Worm (Caenorhabditis elegans) whole organism, L1 larva: ENCODE results near the gene sups-1.

Source experiments
- C04F5.9 ChIP-seq: sonication (generic microtip); optimal IDR thresholded peaks from 2 replicates; lab custom pipeline; 2016; ENCODE audit warnings: missing genetic modification characterization, missing compliant biosample characterization
- C16A3.4 ChIP-seq: fragments of 150-350 bp; optimal IDR thresholded peaks from 2 replicates; lab custom pipeline; 2014; ENCODE audit warnings: missing biosample characterization, missing genetic modification characterization
- Y116A8C.19 ChIP-seq: sonication (generic microtip); optimal IDR thresholded peaks from 2 replicates; lab custom pipeline; 2016; ENCODE audit warnings: missing compliant biosample characterization, missing genetic modification characterization, borderline replicate concordance
- aha-1 ChIP-seq: fragments of 150-350 bp; optimal IDR thresholded peaks from 2 replicates; lab custom pipeline; 2014; ENCODE audit warnings: missing biosample characterization, missing genetic modification characterization
- alr-1 ChIP-seq: fragments of 200-800 bp; sonication (Bioruptor generic); optimal IDR thresholded peaks from 2 replicates; lab custom pipeline; 2018; ENCODE audit warnings: borderline replicate concordance, mild to moderate bottlenecking, missing genetic modification characterization, missing compliant biosample characterization
- aly-2 ChIP-seq: fragments of 150-350 bp; optimal IDR thresholded peaks from 2 replicates; lab custom pipeline; 2014; ENCODE audit warnings: missing biosample characterization, missing genetic modification characterization
- ama-1 ChIP-seq: fragments of 150-350 bp; optimal IDR thresholded peaks from 2 replicates; lab custom pipeline; 2014
- ceh-63 ChIP-seq: fragments of 200-800 bp; sonication (Bioruptor generic); optimal IDR thresholded peaks from 2 replicates; lab custom pipeline; 2018; ENCODE audit warnings: mild to moderate bottlenecking, missing genetic modification characterization, missing compliant biosample characterization
- ceh-8 ChIP-seq: fragments of 200-800 bp; sonication (Bioruptor generic); optimal IDR thresholded peaks from 2 replicates; lab custom pipeline; 2018; ENCODE audit warnings: mild to moderate bottlenecking, missing genetic modification characterization, moderate library complexity, missing compliant biosample characterization
- ceh-82 ChIP-seq, 3 experiments: fragments of 150-350 bp in 1 of 3; sonication (generic microtip) in 2 of 3; optimal IDR thresholded peaks; 2 replicates each; lab custom pipeline; 2014 to 2017; ENCODE audit warnings: missing biosample characterization in 3 of 3, missing genetic modification characterization in 3 of 3
- ceh-88 ChIP-seq: fragments of 200-800 bp; sonication (Bioruptor generic); IDR thresholded peaks from 2 replicates; pipeline ENCODE4 v1.3.6; 2022; ENCODE audit warnings: missing genetic modification characterization, missing compliant biosample characterization
- ceh-90 ChIP-seq: sonication (generic microtip); optimal IDR thresholded peaks from 2 replicates; lab custom pipeline; 2016; ENCODE audit warnings: missing genetic modification characterization, missing compliant biosample characterization
- ces-1 ChIP-seq: fragments of 150-350 bp; optimal IDR thresholded peaks from 2 replicates; lab custom pipeline; 2014; ENCODE audit warnings: missing biosample characterization, missing genetic modification reagents, missing genetic modification characterization
- dpl-1 ChIP-seq, 3 experiments: fragments of 150-350 bp in 2 of 3; sonication (generic microtip) in 1 of 3; optimal IDR thresholded peaks; 2 replicates each; lab custom pipeline; 2014 to 2017; ENCODE audit warnings: missing biosample characterization in 3 of 3, missing genetic modification characterization in 3 of 3, missing genetic modification reagents in 3 of 3
- dsc-1 ChIP-seq: sonication (generic microtip); optimal IDR thresholded peaks from 2 replicates; lab custom pipeline; 2016; ENCODE audit warnings: mild to moderate bottlenecking, missing genetic modification characterization, missing compliant biosample characterization
- efl-3 ChIP-seq: fragments of 200-800 bp; sonication (Bioruptor generic); optimal IDR thresholded peaks from 2 replicates; lab custom pipeline; 2018; ENCODE audit warnings: mild to moderate bottlenecking, missing genetic modification characterization, missing compliant biosample characterization
- egl-27 ChIP-seq, 2 experiments: fragments of 150-350 bp in 1 of 2; sonication (generic microtip); optimal IDR thresholded peaks; 3 replicates each; lab custom pipeline; 2017 to 2018; ENCODE audit warnings: missing biosample characterization in 2 of 2, missing genetic modification characterization in 2 of 2, missing genetic modification reagents in 2 of 2
- elt-2 ChIP-seq: sonication (generic microtip); optimal IDR thresholded peaks from 2 replicates; lab custom pipeline; 2016; ENCODE audit warnings: missing genetic modification characterization, mild to moderate bottlenecking, inconsistent platforms, missing compliant biosample characterization, missing genetic modification reagents
- elt-3 ChIP-seq, 6 experiments: fragments of 150-350 bp in 1 of 6; sonication (generic microtip); optimal IDR thresholded peaks; 2 replicates each; lab custom pipeline; 2017 to 2018; ENCODE audit warnings: missing biosample characterization in 6 of 6, missing genetic modification characterization in 6 of 6, inconsistent platforms in 1 of 6
- fkh-10 ChIP-seq: sonication (generic microtip); optimal IDR thresholded peaks from 2 replicates; lab custom pipeline; 2017; ENCODE audit warnings: missing biosample characterization, missing genetic modification reagents, missing genetic modification characterization
- fkh-8 ChIP-seq: sonication (generic microtip); optimal IDR thresholded peaks from 2 replicates; lab custom pipeline; 2016; ENCODE audit warnings: mild to moderate bottlenecking, missing genetic modification characterization, missing compliant biosample characterization
- fos-1 ChIP-seq: fragments of 150-350 bp; optimal IDR thresholded peaks from 2 replicates; lab custom pipeline; 2014; ENCODE audit warnings: missing biosample characterization, missing genetic modification characterization
- hlh-17 ChIP-seq: fragments of 200-800 bp; sonication (Bioruptor generic); optimal IDR thresholded peaks from 2 replicates; lab custom pipeline; 2018; ENCODE audit warnings: missing genetic modification characterization, mild to moderate bottlenecking, missing compliant biosample characterization, moderate library complexity, borderline replicate concordance
- jun-1 ChIP-seq: fragments of 150-350 bp; optimal IDR thresholded peaks from 2 replicates; lab custom pipeline; 2014; ENCODE audit warnings: missing biosample characterization, missing genetic modification reagents, missing genetic modification characterization
- lin-13 ChIP-seq: fragments of 150-350 bp; optimal IDR thresholded peaks from 2 replicates; lab custom pipeline; 2014; ENCODE audit warnings: missing biosample characterization, missing genetic modification reagents, missing genetic modification characterization
- lin-14 ChIP-seq: fragments of 200-800 bp; sonication (Bioruptor generic); optimal IDR thresholded peaks from 2 replicates; lab custom pipeline; 2018; ENCODE audit warnings: mild to moderate bottlenecking, missing genetic modification characterization, moderate library complexity, missing compliant biosample characterization
- lin-15B ChIP-seq: fragments of 150-350 bp; sonication (generic microtip); optimal IDR thresholded peaks from 3 replicates; lab custom pipeline; 2014; ENCODE audit warnings: missing biosample characterization, missing genetic modification characterization
- lir-3 ChIP-seq: sonication (generic microtip); optimal IDR thresholded peaks from 2 replicates; lab custom pipeline; 2016; ENCODE audit warnings: mild to moderate bottlenecking, missing genetic modification characterization, moderate library complexity, missing compliant biosample characterization; ENCODE audit not compliant: poor library complexity
- mdl-1 ChIP-seq, 2 experiments: fragments of 150-350 bp; optimal IDR thresholded peaks; 2 replicates each; lab custom pipeline; 2014 to 2017; ENCODE audit warnings: missing biosample characterization in 2 of 2, missing genetic modification characterization in 2 of 2, inconsistent platforms in 1 of 2
- nhr-237 ChIP-seq: fragments of 150-350 bp; optimal IDR thresholded peaks from 2 replicates; lab custom pipeline; 2014; ENCODE audit warnings: missing biosample characterization, missing genetic modification characterization
- nhr-28 ChIP-seq: fragments of 150-350 bp; optimal IDR thresholded peaks from 2 replicates; lab custom pipeline; 2014; ENCODE audit warnings: missing biosample characterization, missing genetic modification characterization
- nhr-47 ChIP-seq: sonication (generic microtip); optimal IDR thresholded peaks from 2 replicates; lab custom pipeline; 2016; ENCODE audit warnings: mild to moderate bottlenecking, missing genetic modification characterization, moderate library complexity, missing compliant biosample characterization
- nhr-76 ChIP-seq: sonication (generic microtip); optimal IDR thresholded peaks from 2 replicates; lab custom pipeline; 2017; ENCODE audit warnings: missing biosample characterization, missing genetic modification characterization
- nhr-85 ChIP-seq: sonication (generic microtip); peaks from one replicate; lab custom pipeline; 2016; ENCODE audit warnings: missing genetic modification characterization, inconsistent platforms, missing compliant biosample characterization
- nhr-90 ChIP-seq: sonication (generic microtip); optimal IDR thresholded peaks from 2 replicates; lab custom pipeline; 2016; ENCODE audit warnings: mild to moderate bottlenecking, missing genetic modification characterization, missing compliant biosample characterization; ENCODE audit not compliant: poor library complexity
- pag-3 ChIP-seq: sonication (generic microtip); optimal IDR thresholded peaks from 2 replicates; lab custom pipeline; 2017; ENCODE audit warnings: missing genetic modification characterization, mild to moderate bottlenecking, missing compliant biosample characterization, antibody characterized with exemption, borderline replicate concordance; ENCODE audit not compliant: insufficient read depth
- pax-3 ChIP-seq: fragments of 200-800 bp; sonication (Bioruptor generic); optimal IDR thresholded peaks from 2 replicates; lab custom pipeline; 2018; ENCODE audit warnings: mild to moderate bottlenecking, missing genetic modification characterization, moderate library complexity, missing compliant biosample characterization
- pqm-1 ChIP-seq: sonication (generic microtip); optimal IDR thresholded peaks from 3 replicates; lab custom pipeline; 2017; ENCODE audit warnings: missing biosample characterization, missing genetic modification characterization
- rnt-1 ChIP-seq: sonication (generic microtip); optimal IDR thresholded peaks from 2 replicates; lab custom pipeline; 2016; ENCODE audit warnings: mild to moderate bottlenecking, missing genetic modification characterization, moderate library complexity, missing compliant biosample characterization
- skn-1 ChIP-seq: fragments of 150-350 bp; optimal IDR thresholded peaks from 2 replicates; lab custom pipeline; 2014; ENCODE audit warnings: missing biosample characterization, missing genetic modification characterization
- snpc-4 ChIP-seq: fragments of 150-350 bp; optimal IDR thresholded peaks from 2 replicates; lab custom pipeline; 2014; ENCODE audit warnings: missing biosample characterization, missing genetic modification characterization
- snu-23 ChIP-seq: sonication (generic microtip); optimal IDR thresholded peaks from 2 replicates; lab custom pipeline; 2016; ENCODE audit warnings: missing genetic modification characterization, missing compliant biosample characterization
- sox-4 ChIP-seq: sonication (generic microtip); optimal IDR thresholded peaks from 2 replicates; lab custom pipeline; 2016; ENCODE audit warnings: missing genetic modification characterization, missing compliant biosample characterization
- sup-37 ChIP-seq: fragments of 200-800 bp; sonication (Bioruptor generic); optimal IDR thresholded peaks from 2 replicates; lab custom pipeline; 2018; ENCODE audit warnings: mild to moderate bottlenecking, missing genetic modification characterization, missing compliant biosample characterization
- swsn-7 ChIP-seq: sonication (generic microtip); optimal IDR thresholded peaks from 2 replicates; lab custom pipeline; 2016; ENCODE audit warnings: missing genetic modification characterization, missing compliant biosample characterization
- tbx-2 ChIP-seq: sonication (generic microtip); optimal IDR thresholded peaks from 2 replicates; lab custom pipeline; 2016; ENCODE audit warnings: missing genetic modification characterization, missing compliant biosample characterization
- unc-62 ChIP-seq: fragments of 150-350 bp; optimal IDR thresholded peaks from 2 replicates; lab custom pipeline; 2014; ENCODE audit warnings: missing biosample characterization, missing genetic modification reagents, missing genetic modification characterization
- unc-98 ChIP-seq: fragments of 200-800 bp; sonication (Bioruptor generic); IDR thresholded peaks from 2 replicates; pipeline ENCODE4 v1.3.6; 2022; ENCODE audit warnings: missing genetic modification characterization, missing compliant biosample characterization
- zag-1 ChIP-seq: fragments of 150-350 bp; optimal IDR thresholded peaks from 2 replicates; lab custom pipeline; 2014; ENCODE audit warnings: missing biosample characterization, missing genetic modification characterization
- zip-4 ChIP-seq: fragments of 200-800 bp; sonication (Bioruptor generic); optimal IDR thresholded peaks from 2 replicates; lab custom pipeline; 2018; ENCODE audit warnings: mild to moderate bottlenecking, missing genetic modification characterization, moderate library complexity, missing compliant biosample characterization
- ztf-11 ChIP-seq, 2 experiments: sonication (generic microtip); optimal IDR thresholded peaks; 2 replicates each; lab custom pipeline; 2016 to 2017; ENCODE audit warnings: missing genetic modification characterization in 2 of 2, missing biosample characterization in 1 of 2, missing compliant biosample characterization in 1 of 2
- ztf-4 ChIP-seq: fragments of 150-350 bp; optimal IDR thresholded peaks from 2 replicates; lab custom pipeline; 2014; ENCODE audit warnings: missing biosample characterization, missing genetic modification characterization

Gene sups-1

DNA sequence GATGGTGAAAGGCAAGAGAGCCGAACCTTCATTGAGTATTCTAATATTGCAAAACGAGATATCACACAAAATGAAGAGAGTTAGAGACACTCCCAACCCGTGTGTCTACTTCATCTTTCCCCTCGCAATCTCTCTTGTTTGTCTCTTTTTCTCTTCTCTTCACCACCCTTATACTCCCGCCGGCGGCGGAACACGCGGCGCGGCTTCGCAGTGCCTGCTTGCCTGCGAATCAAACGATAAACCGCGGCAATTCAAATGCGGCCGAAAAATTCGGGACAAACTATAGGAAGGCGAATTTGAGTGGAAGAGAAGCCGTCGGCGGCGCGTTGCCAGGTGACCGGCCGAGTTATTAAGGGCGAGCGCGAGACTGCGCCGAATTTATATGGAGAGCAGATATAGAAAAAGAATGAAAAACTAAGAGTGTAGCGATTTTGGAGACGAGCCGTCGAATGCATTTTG, 19.3 kb upstream of the sups-1 start, which contains the start of gene klp-13 (continued):
- TF ChIP-seq ceh-82 (tag; optimal IDR thresholded peaks at IDR 0.05; lab: Kevin White, UChicago) (peak; percentile 72 to 90 (median 78)), sup-37 (peak; percentile 41), ceh-63 (GFP tag; lab: Kevin White, UChicago) (no peak), zag-1 (no peak), lin-15B (tag; lab: Kevin White, UChicago) (peak; percentile 80), ceh-88 (GFP tag; lab: Robert Waterston, UW) (no peak), pag-3 (tag; lab: Kevin White, UChicago) (no peak), C16A3.4 (tag; lab: Kevin White, UChicago) (peak; percentile 91), pax-3 (peak; percentile 85), snu-23 (peak; percentile 93), fos-1 (peak; percentile 85), lin-14 (GFP tag; lab: Kevin White, UChicago) (peak; percentile 95), Y116A8C.19 (tag; lab: Kevin White, UChicago) (no peak), nhr-237 (tag; lab: Kevin White, UChicago) (peak; percentile 35), pqm-1 (no peak), nhr-28 (no peak), nhr-76 (tag; lab: Kevin White, UChicago) (no peak), nhr-85 (tag; lab: Kevin White, UChicago) (peak; percentile 88), ama-1 (lab: Kevin White, UChicago) (peak; percentile 2), fkh-8 (tag; lab: Kevin White, UChicago) (peak; percentile 98), ztf-11 (tag; optimal IDR thresholded peaks at IDR 0.05; lab: Kevin White, UChicago) (peak in 1 of 2 experiments; percentile 61), elt-2 (tag; lab: Kevin White, UChicago) (peak; percentile 61), snpc-4 (tag; lab: Kevin White, UChicago) (peak; percentile 5), dpl-1 (GFP tag; optimal IDR thresholded peaks at IDR 0.05; lab: Kevin White, UChicago) (peak; percentile 89 to 93 (median 90)), aha-1 (peak; percentile 19), fkh-10 (GFP tag; lab: Kevin White, UChicago) (peak; percentile 72), ztf-4 (tag; lab: Kevin White, UChicago) (peak; percentile 43), elt-3 (tag; optimal IDR thresholded peaks at IDR 0.05; lab: Kevin White, UChicago) (peak in 3 of 6 experiments; percentile 14 to 89 (median 20)), unc-98 (GFP tag; lab: Robert Waterston, UW) (no peak), zip-4 (no peak), ces-1 (GFP tag; lab: Kevin White, UChicago) (no peak), unc-62 (GFP tag; lab: Kevin White, UChicago) (no peak), lir-3 (tag; lab: Kevin White, UChicago) (peak; percentile 64), ceh-90 (tag; lab: Kevin White, UChicago) (no peak), skn-1 (peak; percentile 87), dsc-1 (tag; lab: Kevin White, UChicago) (peak; percentile 84), nhr-47 (tag; lab: Kevin White, UChicago) (peak; percentile 91), sox-4 (peak; percentile 65), mdl-1 (tag; optimal IDR thresholded peaks at IDR 0.05; lab: Kevin White, UChicago) (peak in 1 of 2 experiments; percentile 86), swsn-7 (tag; lab: Kevin White, UChicago) (peak; percentile 88), ceh-8 (GFP tag; lab: Kevin White, UChicago) (peak; percentile 69), lin-13 (GFP tag; lab: Kevin White, UChicago) (peak; percentile 85), tbx-2 (tag; lab: Kevin White, UChicago) (peak; percentile 89), C04F5.9 (tag; lab: Kevin White, UChicago) (no peak), aly-2 (tag; lab: Kevin White, UChicago) (peak; percentile 38), egl-27 (tag; optimal IDR thresholded peaks at IDR 0.05; lab: Kevin White, UChicago) (peak in 1 of 2 experiments; percentile 54), alr-1 (tag; lab: Kevin White, UChicago) (no peak), efl-3 (no peak), rnt-1 (tag; lab: Kevin White, UChicago) (peak; percentile 85), nhr-90 (tag; lab: Kevin White, UChicago) (peak; percentile 63), hlh-17 (GFP tag; lab: Kevin White, UChicago) (no peak), jun-1 (tag; lab: Kevin White, UChicago) (peak; percentile 74)
